Worm (Caenorhabditis elegans): Measurements from ENCODE around the gene sdz-7.

DNA sequence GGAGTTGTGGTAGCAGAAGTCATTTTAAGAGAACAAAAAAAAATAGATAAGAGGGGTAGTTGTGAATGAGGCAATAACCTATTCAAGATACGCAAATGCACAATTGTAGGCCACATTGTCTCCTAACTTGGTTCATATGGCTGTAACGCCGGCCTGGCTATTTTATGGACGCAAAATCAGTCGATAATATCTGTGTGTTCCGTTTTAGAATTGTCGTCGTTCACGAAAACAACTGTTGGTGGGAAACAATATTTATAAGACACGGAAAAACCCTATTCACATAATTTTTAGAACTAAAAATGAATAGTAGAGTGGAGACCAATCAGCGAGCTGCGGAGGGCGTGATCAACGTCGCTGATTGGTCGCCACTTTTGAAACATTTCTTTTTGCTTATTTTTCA is at the start of gene sdz-7:
- no peak for TF ChIP-seq elt-1 (tag; optimal IDR thresholded peaks at IDR 0.05)
- TF ChIP-seq fkh-10 (GFP tag; optimal IDR thresholded peaks at IDR 0.05) = no peak
